Worm (Caenorhabditis elegans) whole organism, early embryonic: Measurements from ENCODE around the gene R148.7.

Experiments used
- B0310.2 ChIP-seq: sonication (generic microtip); optimal IDR thresholded peaks from 2 replicates; lab custom pipeline; 2016; ENCODE audit warnings: mild to moderate bottlenecking, missing genetic modification characterization, missing compliant biosample characterization
- F13C5.2 ChIP-seq: sonication (generic microtip); optimal IDR thresholded peaks from 2 replicates; lab custom pipeline; 2017; ENCODE audit warnings: mild to moderate bottlenecking, missing genetic modification characterization, inconsistent platforms, missing compliant biosample characterization
- aly-1 ChIP-seq: sonication (generic microtip); optimal IDR thresholded peaks from 2 replicates; lab custom pipeline; 2016; ENCODE audit warnings: missing genetic modification characterization, missing compliant biosample characterization
- ama-1 ChIP-seq: fragments of 150-350 bp; optimal IDR thresholded peaks from 2 replicates; lab custom pipeline; 2014
- ceh-13 ChIP-seq: fragments of 200-800 bp; sonication (Bioruptor generic); optimal IDR thresholded peaks from 2 replicates; lab custom pipeline; 2018; ENCODE audit warnings: mild to moderate bottlenecking, missing genetic modification characterization, missing compliant biosample characterization
- ceh-36 ChIP-seq: sonication (generic microtip); optimal IDR thresholded peaks from 2 replicates; lab custom pipeline; 2016; ENCODE audit warnings: missing genetic modification characterization, inconsistent platforms, missing compliant biosample characterization
- ets-7 ChIP-seq: sonication (generic microtip); optimal IDR thresholded peaks from 2 replicates; lab custom pipeline; 2016; ENCODE audit warnings: missing genotype, missing genetic modification characterization, missing compliant biosample characterization
- flt-1 ChIP-seq: fragments of 200-800 bp; sonication (Bioruptor generic); IDR thresholded peaks from 2 replicates; pipeline ENCODE4 v1.3.6; 2022; ENCODE audit warnings: missing genetic modification characterization, missing compliant biosample characterization
- hmbx-1 ChIP-seq: sonication (generic microtip); optimal IDR thresholded peaks from 2 replicates; lab custom pipeline; 2016; ENCODE audit warnings: mild to moderate bottlenecking, missing genetic modification characterization, missing compliant biosample characterization
- hmg-4 ChIP-seq: fragments of 200-800 bp; sonication (Bioruptor generic); optimal IDR thresholded peaks from 2 replicates; lab custom pipeline; 2018; ENCODE audit warnings: mild to moderate bottlenecking, missing genetic modification characterization, missing compliant biosample characterization
- hnd-1 ChIP-seq: sonication (generic microtip); optimal IDR thresholded peaks from 2 replicates; lab custom pipeline; 2016; ENCODE audit warnings: missing genetic modification characterization, missing compliant biosample characterization
- pes-1 ChIP-seq: fragments of 200-800 bp; sonication (Bioruptor generic); IDR thresholded peaks from 2 replicates; pipeline ENCODE4 v1.3.6; 2022; ENCODE audit warnings: missing genetic modification reagents, missing genetic modification characterization, missing compliant biosample characterization
- scrt-1 ChIP-seq: fragments of 200-800 bp; sonication (Bioruptor generic); IDR thresholded peaks from 2 replicates; pipeline ENCODE4 v1.3.6; 2022; ENCODE audit warnings: missing genetic modification characterization, missing compliant biosample characterization
- sea-1 ChIP-seq: fragments of 200-800 bp; sonication (Bioruptor generic); conservative IDR thresholded peaks from 2 replicates; pipeline ENCODE4 v1.3.6; 2022; ENCODE audit warnings: missing genetic modification characterization, missing compliant biosample characterization
- tbx-11 ChIP-seq: fragments of 200-800 bp; sonication (Bioruptor generic); IDR thresholded peaks from 2 replicates; pipeline ENCODE4 v1.3.6; 2022; ENCODE audit warnings: missing genetic modification characterization, missing compliant biosample characterization
- tbx-37 ChIP-seq: fragments of 200-800 bp; sonication (Bioruptor generic); conservative IDR thresholded peaks from 2 replicates; pipeline ENCODE4 v1.3.6; 2022; ENCODE audit warnings: missing genetic modification reagents, missing genetic modification characterization, missing compliant biosample characterization
- tra-4 ChIP-seq: sonication (generic microtip); optimal IDR thresholded peaks from 2 replicates; lab custom pipeline; 2017; ENCODE audit warnings: missing genetic modification characterization, missing compliant biosample characterization

R148.7 gene

ce11 chrIII:3154968-3155367 lies 43.2 kb downstream of the R148.7 start, which contains the start of gene C44B11.1:
Gene C44B11.1, plus strand, starts transcription at chrIII:3155268.
- no peak for TF ChIP-seq F13C5.2 (tag; lab: Kevin White, UChicago)
- no peak for TF ChIP-seq ama-1 (lab: Kevin White, UChicago)
- TF ChIP-seq scrt-1 (GFP tag; lab: Robert Waterston, UW): no peak
- no peak for TF ChIP-seq ceh-36 (tag; lab: Kevin White, UChicago)

ce11 chrIII:3152848-3153247 lies 45.4 kb downstream of the R148.7 start, which contains the start of gene C44B11.6:
Gene C44B11.6, plus strand, starts transcription at chrIII:3153148.
- TF ChIP-seq ceh-13 (no peak), hnd-1 (tag; lab: Kevin White, UChicago) (no peak), aly-1 (tag; lab: Kevin White, UChicago) (no peak), hmbx-1 (no peak), ets-7 (tag; lab: Kevin White, UChicago) (no peak), B0310.2 (no peak), ceh-36 (tag; lab: Kevin White, UChicago) (no peak), pes-1 (no peak), tra-4 (tag; lab: Kevin White, UChicago) (no peak), flt-1 (GFP tag; lab: Robert Waterston, UW) (no peak), tbx-11 (GFP tag; lab: Robert Waterston, UW) (no peak), F13C5.2 (tag; lab: Kevin White, UChicago) (no peak), ama-1 (lab: Kevin White, UChicago) (no peak), hmg-4 (GFP tag; lab: Kevin White, UChicago) (no peak), sea-1 (GFP tag; lab: Robert Waterston, UW) (no peak), tbx-37 (no peak), scrt-1 (GFP tag; lab: Robert Waterston, UW) (no peak)
